Fruit fly (Drosophila melanogaster): ENCODE results near the gene CG32278.

Gene CG32278

DNA sequence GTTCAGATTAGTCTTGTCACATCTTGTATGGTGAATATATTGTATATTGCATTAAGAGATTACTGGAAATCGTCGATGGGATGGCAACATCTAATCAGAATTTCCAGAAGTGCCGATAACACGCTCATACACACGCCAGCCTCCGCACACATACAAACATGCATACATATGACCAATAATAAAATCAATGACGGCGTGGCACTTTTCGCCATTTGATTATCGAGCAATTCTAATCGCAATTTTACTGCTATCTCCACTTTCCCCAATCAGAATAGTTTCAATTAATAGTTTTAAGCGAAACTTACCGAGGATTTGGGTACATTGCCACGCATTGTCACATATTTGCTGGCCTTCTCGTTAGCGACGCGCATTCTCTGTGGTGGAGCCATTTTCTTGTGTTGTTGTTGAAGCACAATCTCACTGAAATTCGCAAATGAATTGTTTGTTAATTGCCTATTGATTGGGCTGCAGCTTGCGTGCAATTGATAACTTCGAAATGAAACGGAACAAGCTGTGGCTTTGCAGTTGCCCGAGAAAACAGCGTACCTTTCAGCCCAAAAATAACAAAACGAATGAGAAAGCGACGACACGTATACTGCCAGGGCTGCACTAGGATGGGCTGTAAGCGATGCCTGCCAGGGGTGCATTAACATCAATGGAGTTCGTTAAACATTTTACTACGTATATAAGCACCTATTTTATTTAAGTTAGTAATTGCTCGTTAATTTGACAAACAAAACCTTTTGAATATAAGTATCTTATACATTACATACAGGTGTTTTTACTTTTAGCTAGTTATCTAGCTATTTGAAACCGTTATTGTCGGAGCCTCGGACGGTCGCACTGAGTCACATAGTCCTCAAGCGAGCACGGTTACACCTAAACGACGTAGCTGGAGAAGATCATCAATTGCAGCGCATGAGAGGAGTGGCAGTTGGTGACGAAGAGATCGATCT is 29.6 kb downstream of the CG32278 start, which contains the start of the genes CG32276 and gry (continued):
- TF ChIP-seq pdm3 (GFP tag; optimal IDR thresholded peaks at IDR 0.05) (no peak), esn (GFP tag; optimal IDR thresholded peaks at IDR 0.05) (peak; percentile 77), Ets21C (GFP tag; optimal IDR thresholded peaks at IDR 0.05) (peak; percentile 77), Gug (GFP tag; IDR thresholded peaks at IDR 0.05) (0 out of 2 replicates have a peak, but pooled peaks have one; percentile 27), CG32006 (GFP tag; optimal IDR thresholded peaks at IDR 0.05) (no peak), CG6854 (GFP tag; optimal IDR thresholded peaks at IDR 0.05) (peak; percentile 71), fd85E (GFP tag; optimal IDR thresholded peaks at IDR 0.05) (peak; percentile 3), Met (GFP tag; optimal IDR thresholded peaks at IDR 0.05) (no peak), CG10631 (GFP tag; optimal IDR thresholded peaks at IDR 0.05) (no peak), Hr38 (GFP tag; optimal IDR thresholded peaks at IDR 0.05) (peak; percentile 0), CG31627 (GFP tag; optimal IDR thresholded peaks at IDR 0.05) (peak; percentile 78), Eip78C (GFP tag) (no peak), CG15336 (GFP tag; IDR thresholded peaks at IDR 0.05) (peak; percentile 45; the same call in 1 of the 2 replicates), topi (GFP tag; optimal IDR thresholded peaks at IDR 0.05) (peak; percentile 70), Eip93F (GFP tag; optimal IDR thresholded peaks at IDR 0.05) (peak; percentile 78), Ets96B (tag; optimal IDR thresholded peaks at IDR 0.05) (no peak), dsx (GFP tag; optimal IDR thresholded peaks at IDR 0.05; ENCODE audit: poor library complexity, severe bottlenecking) (no peak), net (GFP tag; optimal IDR thresholded peaks at IDR 0.05) (no peak), Sox14 (GFP tag; optimal IDR thresholded peaks at IDR 0.05) (no peak), CG34406 (GFP tag; optimal IDR thresholded peaks at IDR 0.05) (peak; percentile 50), Sox15 (GFP tag; optimal IDR thresholded peaks at IDR 0.05) (peak; percentile 51)

DNA sequence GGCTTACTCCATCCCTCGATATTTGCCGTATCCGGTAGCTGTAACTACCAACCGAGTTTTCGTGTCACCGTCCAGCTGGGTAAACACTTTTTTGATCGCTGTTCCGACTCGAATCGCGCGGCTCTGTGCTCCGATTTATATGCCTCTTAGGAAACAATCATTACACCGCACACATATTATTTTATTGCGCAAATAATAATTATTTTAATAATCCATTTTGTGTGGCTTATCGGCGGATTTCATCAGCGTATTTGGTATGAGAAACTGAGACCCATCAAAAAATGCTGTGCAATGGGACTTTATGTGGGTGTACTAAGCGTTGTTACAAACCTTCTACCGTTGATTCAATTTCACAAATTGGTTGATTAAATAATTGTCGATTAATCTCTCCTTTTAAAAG is 34.0 kb downstream of the CG32278 start, which contains the start of gene CG32271:
Gene CG32271 (minus strand): TSS at position 101 of the 400 bp plus-strand sequence.
- TF ChIP-seq CG1621 (tag; optimal IDR thresholded peaks at IDR 0.05) (no peak), Sox102F (GFP tag; optimal IDR thresholded peaks at IDR 0.05) (no peak), dsx (GFP tag; optimal IDR thresholded peaks at IDR 0.05; ENCODE audit: poor library complexity, severe bottlenecking) (no peak), acj6 (GFP tag; optimal IDR thresholded peaks at IDR 0.05) (no peak), Met (GFP tag; optimal IDR thresholded peaks at IDR 0.05) (no peak), topi (GFP tag; optimal IDR thresholded peaks at IDR 0.05) (no peak), CG10669 (GFP tag; optimal IDR thresholded peaks at IDR 0.05) (no peak), CG6163 (GFP tag; IDR thresholded peaks at IDR 0.05) (no peak), CG4318 (GFP tag; optimal IDR thresholded peaks at IDR 0.05) (no peak), vri (GFP tag; optimal IDR thresholded peaks at IDR 0.05) (no peak)

dm6 chr3L:3204348-3204747 is 35.3 kb downstream of the CG32278 start, which contains the start of gene CG33159:
Gene CG33159, minus strand, starts transcription at chr3L:3204448.
- TF ChIP-seq CG16779 (tag; optimal IDR thresholded peaks at IDR 0.05) (no peak), CG10669 (GFP tag; optimal IDR thresholded peaks at IDR 0.05) (no peak)

DNA sequence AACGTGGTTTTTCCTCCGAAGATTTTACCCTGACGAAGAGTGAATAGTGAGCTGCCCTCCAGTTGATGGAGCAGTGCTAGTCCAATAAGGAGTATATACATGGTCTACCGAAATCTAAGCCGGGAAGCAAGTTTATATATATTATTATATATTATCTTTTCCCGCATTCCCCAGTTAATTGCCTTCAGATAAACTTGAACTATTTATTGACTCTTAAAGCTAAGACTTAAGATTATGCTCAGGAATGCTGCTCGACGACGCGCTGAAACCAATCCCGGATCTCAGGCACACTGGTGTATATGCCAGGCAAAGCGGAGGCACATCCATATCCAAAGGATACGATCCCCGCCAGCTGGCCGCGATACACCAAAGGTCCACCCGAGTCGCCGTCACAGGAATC is 36.3 kb downstream of the CG32278 start, which contains the start of gene CG32277:
Gene CG32277 (minus strand): TSS at position 101 of the 400 bp plus-strand sequence.
- TF ChIP-seq CG10631 (GFP tag; optimal IDR thresholded peaks at IDR 0.05): no peak
- TF ChIP-seq net (GFP tag; optimal IDR thresholded peaks at IDR 0.05): no peak
- no peak for TF ChIP-seq salr (GFP tag; optimal IDR thresholded peaks at IDR 0.05)
- no peak for TF ChIP-seq lz (GFP tag; optimal IDR thresholded peaks at IDR 0.05)
- TF ChIP-seq Eip78C (GFP tag): no peak
- TF ChIP-seq Hr38 (GFP tag; optimal IDR thresholded peaks at IDR 0.05): no peak
- no peak for TF ChIP-seq fd85E (GFP tag; optimal IDR thresholded peaks at IDR 0.05)
- no peak for TF ChIP-seq acj6 (GFP tag; optimal IDR thresholded peaks at IDR 0.05)
- no peak for TF ChIP-seq CG10669 (GFP tag; optimal IDR thresholded peaks at IDR 0.05)

DNA sequence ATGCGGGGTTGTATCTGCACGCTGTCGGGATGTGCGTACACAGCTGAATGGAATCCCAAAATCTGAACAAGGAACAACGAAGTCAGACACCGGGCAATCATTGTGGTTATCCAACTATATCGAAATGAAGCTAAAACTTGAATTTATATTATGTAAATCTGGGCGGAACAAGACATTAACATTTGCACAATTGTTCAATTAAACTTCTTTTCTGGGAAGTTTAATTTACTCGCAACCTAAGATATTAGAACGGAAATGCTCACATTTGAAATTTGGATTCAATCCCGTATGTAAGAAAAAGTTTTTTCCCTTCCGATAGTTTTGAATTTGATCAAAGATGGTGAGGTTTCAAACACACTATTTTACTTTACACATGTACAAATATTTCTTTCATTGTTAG is 37.2 kb downstream of the CG32278 start, which contains the start of gene CG33160:
Gene CG33160 (minus strand): TSS at position 101 of the 400 bp plus-strand sequence.
- TF ChIP-seq CG4318 (GFP tag; optimal IDR thresholded peaks at IDR 0.05) (no peak), Eip75B (GFP tag; optimal IDR thresholded peaks at IDR 0.05) (no peak), CG15336 (GFP tag; IDR thresholded peaks at IDR 0.05) (no peak), CG6808 (GFP tag; optimal IDR thresholded peaks at IDR 0.05) (no peak), Hr4 (GFP tag; optimal IDR thresholded peaks at IDR 0.05) (no peak), Eip93F (GFP tag; optimal IDR thresholded peaks at IDR 0.05) (no peak), Eip78C (GFP tag) (no peak), CG6276 (GFP tag; optimal IDR thresholded peaks at IDR 0.05) (no peak)
